Worm (Caenorhabditis elegans): ENCODE measurements around the gene F44E7.3.

F44E7.3 gene

DNA sequence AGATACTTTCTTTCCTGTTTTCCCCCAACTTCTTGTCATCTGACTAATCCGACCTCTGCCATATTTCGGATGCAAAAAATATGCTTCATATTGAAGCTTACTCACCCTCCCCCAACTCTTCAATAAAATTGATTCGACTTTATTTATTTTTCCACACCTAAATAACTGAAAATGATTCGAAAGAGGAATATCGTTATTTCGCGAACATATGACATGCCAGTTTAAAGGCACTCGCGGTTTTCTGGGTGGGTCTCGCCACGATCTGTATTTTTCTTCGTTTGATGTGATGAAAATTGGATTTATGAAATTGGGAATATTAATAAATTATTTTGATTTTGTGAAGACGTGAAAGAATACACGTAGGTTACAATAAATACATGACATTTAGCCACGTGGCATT, at the start of gene F44E7.3:
F44E7.3 (plus strand) TSS at position 319 of the 400 bp plus-strand sequence.
- TF ChIP-seq klf-2 (GFP tag; conservative IDR thresholded peaks at IDR 0.05) = no peak
- TF ChIP-seq ref-1 (GFP tag; conservative IDR thresholded peaks at IDR 0.05) = no peak
- TF ChIP-seq T22C8.4 (GFP tag; IDR thresholded peaks at IDR 0.05) = no peak
- TF ChIP-seq flt-1 (GFP tag; IDR thresholded peaks at IDR 0.05) = no peak
- TF ChIP-seq med-1 (GFP tag; optimal IDR thresholded peaks at IDR 0.05; ENCODE audit: insufficient read depth) = no peak
- no peak for TF ChIP-seq cog-1 (tag; optimal IDR thresholded peaks at IDR 0.05)

DNA sequence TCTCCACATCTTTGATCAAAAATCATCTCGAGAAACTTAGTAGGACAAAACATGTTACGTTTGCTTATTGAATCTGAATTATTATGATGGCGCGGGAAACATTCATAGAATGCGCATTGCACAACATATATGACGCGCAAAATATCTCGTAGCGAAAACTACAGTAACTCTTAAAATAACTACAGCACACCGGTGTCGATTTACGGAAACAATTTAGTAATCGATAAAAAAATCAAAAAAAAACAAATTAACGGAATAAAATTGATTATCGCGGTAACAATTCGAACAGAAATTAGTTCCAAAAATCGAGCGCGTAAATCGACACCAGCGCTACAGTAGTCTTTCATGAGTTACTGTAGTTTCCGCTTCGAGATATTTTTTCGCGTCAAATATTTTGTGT, 49.7 kb upstream of the F44E7.3 start:
- no peak for TF ChIP-seq cog-1 (tag; optimal IDR thresholded peaks at IDR 0.05)
- no peak for TF ChIP-seq flt-1 (GFP tag; IDR thresholded peaks at IDR 0.05)
- TF ChIP-seq T22C8.4 (GFP tag; IDR thresholded peaks at IDR 0.05) = no peak
- no peak for TF ChIP-seq tab-1 (GFP tag; IDR thresholded peaks at IDR 0.05)
- no peak for TF ChIP-seq klf-2 (GFP tag; conservative IDR thresholded peaks at IDR 0.05)
- TF ChIP-seq ztf-29 (GFP tag; IDR thresholded peaks at IDR 0.05) = no peak
- TF ChIP-seq ztf-23 (GFP tag; IDR thresholded peaks at IDR 0.05) = no peak
- TF ChIP-seq ref-1 (GFP tag; conservative IDR thresholded peaks at IDR 0.05) = no peak
- no peak for TF ChIP-seq med-1 (GFP tag; optimal IDR thresholded peaks at IDR 0.05; ENCODE audit: insufficient read depth)

ce11 chrV:5724395-5724794, 47.4 kb upstream of the F44E7.3 start:
- TF ChIP-seq T22C8.4 (GFP tag; IDR thresholded peaks at IDR 0.05) (no peak), tab-1 (GFP tag; IDR thresholded peaks at IDR 0.05) (no peak), klf-2 (GFP tag; conservative IDR thresholded peaks at IDR 0.05) (no peak), ztf-29 (GFP tag; IDR thresholded peaks at IDR 0.05) (no peak), ztf-23 (GFP tag; IDR thresholded peaks at IDR 0.05) (no peak), med-1 (GFP tag; optimal IDR thresholded peaks at IDR 0.05; ENCODE audit: insufficient read depth) (no peak), ref-1 (GFP tag; conservative IDR thresholded peaks at IDR 0.05) (no peak), cog-1 (tag; optimal IDR thresholded peaks at IDR 0.05) (no peak), flt-1 (GFP tag; IDR thresholded peaks at IDR 0.05) (no peak)

DNA sequence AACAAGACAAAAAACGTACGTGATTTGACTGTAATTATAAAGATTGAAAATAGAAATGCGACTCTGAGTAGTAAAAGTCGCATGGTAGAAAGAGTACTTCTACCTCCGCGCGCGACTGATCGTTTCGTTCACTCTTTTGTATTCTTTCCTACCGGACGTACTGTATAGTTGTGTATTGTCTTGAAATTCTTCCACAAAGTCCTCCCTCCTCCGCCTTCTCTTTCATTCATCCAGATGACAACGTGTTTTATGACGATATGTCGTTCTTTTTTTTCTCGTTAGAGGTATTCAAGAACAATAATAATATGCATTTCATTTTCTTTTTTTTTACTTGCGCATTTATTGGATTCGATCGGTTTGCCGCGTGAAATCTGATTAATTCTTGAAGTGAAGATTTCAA, 45.3 kb upstream of the F44E7.3 start, which contains the start of gene K09H11.4:
K09H11.4 (minus strand) TSS at position 101 of the 400 bp plus-strand sequence.
- TF ChIP-seq med-1 (GFP tag; optimal IDR thresholded peaks at IDR 0.05; ENCODE audit: insufficient read depth) = no peak
- TF ChIP-seq T22C8.4 (GFP tag; IDR thresholded peaks at IDR 0.05) = no peak
- TF ChIP-seq klf-2 (GFP tag; conservative IDR thresholded peaks at IDR 0.05) = no peak
- TF ChIP-seq ztf-29 (GFP tag; IDR thresholded peaks at IDR 0.05) = no peak
- no peak for TF ChIP-seq flt-1 (GFP tag; IDR thresholded peaks at IDR 0.05)
- no peak for TF ChIP-seq cog-1 (tag; optimal IDR thresholded peaks at IDR 0.05)
- TF ChIP-seq ref-1 (GFP tag; conservative IDR thresholded peaks at IDR 0.05) = no peak
- no peak for TF ChIP-seq tab-1 (GFP tag; IDR thresholded peaks at IDR 0.05)
- no peak for TF ChIP-seq ztf-23 (GFP tag; IDR thresholded peaks at IDR 0.05)

ce11 chrV:5730783-5731182, 41.0 kb upstream of the F44E7.3 start, which contains the start of gene K09H11.15:
Gene K09H11.15 (minus strand): TSS chrV:5730883.
- TF ChIP-seq cog-1 (tag; optimal IDR thresholded peaks at IDR 0.05) = no peak
- no peak for TF ChIP-seq ztf-23 (GFP tag; IDR thresholded peaks at IDR 0.05)
- no peak for TF ChIP-seq med-1 (GFP tag; optimal IDR thresholded peaks at IDR 0.05; ENCODE audit: insufficient read depth)
- no peak for TF ChIP-seq flt-1 (GFP tag; IDR thresholded peaks at IDR 0.05)
- TF ChIP-seq T22C8.4 (GFP tag; IDR thresholded peaks at IDR 0.05) = no peak
- no peak for TF ChIP-seq tab-1 (GFP tag; IDR thresholded peaks at IDR 0.05)
- TF ChIP-seq ztf-29 (GFP tag; IDR thresholded peaks at IDR 0.05) = no peak
- TF ChIP-seq klf-2 (GFP tag; conservative IDR thresholded peaks at IDR 0.05) = no peak
- no peak for TF ChIP-seq ref-1 (GFP tag; conservative IDR thresholded peaks at IDR 0.05)

DNA sequence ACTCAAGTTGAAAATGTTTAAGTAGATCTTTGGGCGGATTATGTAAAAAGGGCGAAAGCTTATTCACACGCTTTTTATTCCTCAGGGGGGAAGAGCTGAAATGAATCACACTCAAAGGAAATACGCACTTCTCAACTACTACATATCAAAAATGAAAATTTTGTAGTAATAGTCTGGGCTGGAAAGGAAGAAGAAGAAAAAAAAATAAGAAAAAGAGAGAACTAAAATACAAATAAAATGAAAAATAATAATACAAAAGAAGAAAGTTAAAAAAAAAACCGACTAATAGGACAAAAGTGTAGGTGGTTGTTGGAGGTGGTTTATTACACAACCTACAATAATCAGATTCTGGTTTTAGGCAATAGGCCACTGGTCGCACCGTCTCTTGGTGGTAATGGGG, 35.7 kb upstream of the F44E7.3 start, which contains the start of gene K09H11.6:
K09H11.6 (minus strand) TSS at position 101 of the 400 bp plus-strand sequence.
- TF ChIP-seq med-1 (GFP tag; optimal IDR thresholded peaks at IDR 0.05; ENCODE audit: insufficient read depth) (no peak), ztf-23 (GFP tag; IDR thresholded peaks at IDR 0.05) (no peak), tab-1 (GFP tag; IDR thresholded peaks at IDR 0.05) (no peak), flt-1 (GFP tag; IDR thresholded peaks at IDR 0.05) (no peak), ref-1 (GFP tag; conservative IDR thresholded peaks at IDR 0.05) (no peak), cog-1 (tag; optimal IDR thresholded peaks at IDR 0.05) (no peak), klf-2 (GFP tag; conservative IDR thresholded peaks at IDR 0.05) (no peak)

DNA sequence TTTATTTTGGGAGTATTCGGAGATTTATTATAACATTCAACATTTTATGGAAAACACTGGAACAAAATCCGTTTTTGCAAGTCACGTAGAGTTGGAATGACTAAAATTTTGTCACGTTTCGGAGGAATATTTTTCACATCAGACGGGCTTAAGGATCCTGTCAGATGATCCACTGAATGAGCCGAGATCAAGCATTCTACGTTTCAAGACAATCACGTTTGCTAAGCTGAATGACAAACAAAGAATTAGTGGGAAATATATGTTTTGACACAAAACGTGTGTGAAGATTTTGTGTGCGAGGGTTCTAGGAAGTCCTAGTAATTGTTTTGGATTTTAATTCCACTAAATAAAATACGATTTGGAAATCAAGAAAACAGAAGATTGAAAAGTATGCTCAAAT, 32.3 kb upstream of the F44E7.3 start:
- TF ChIP-seq ztf-29 (GFP tag; IDR thresholded peaks at IDR 0.05) (no peak), med-1 (GFP tag; optimal IDR thresholded peaks at IDR 0.05; ENCODE audit: insufficient read depth) (no peak), tab-1 (GFP tag; IDR thresholded peaks at IDR 0.05) (no peak), cog-1 (tag; optimal IDR thresholded peaks at IDR 0.05) (no peak), klf-2 (GFP tag; conservative IDR thresholded peaks at IDR 0.05) (no peak), ref-1 (GFP tag; conservative IDR thresholded peaks at IDR 0.05) (no peak), flt-1 (GFP tag; IDR thresholded peaks at IDR 0.05) (no peak), ztf-23 (GFP tag; IDR thresholded peaks at IDR 0.05) (no peak), T22C8.4 (GFP tag; IDR thresholded peaks at IDR 0.05) (no peak)

- no peak for TF ChIP-seq T22C8.4 (GFP tag; IDR thresholded peaks at IDR 0.05)
- TF ChIP-seq cog-1 (tag; optimal IDR thresholded peaks at IDR 0.05) = no peak
- no peak for TF ChIP-seq tab-1 (GFP tag; IDR thresholded peaks at IDR 0.05)
- no peak for TF ChIP-seq ref-1 (GFP tag; conservative IDR thresholded peaks at IDR 0.05)
- TF ChIP-seq med-1 (GFP tag; optimal IDR thresholded peaks at IDR 0.05; ENCODE audit: insufficient read depth) = no peak
- no peak for TF ChIP-seq ztf-29 (GFP tag; IDR thresholded peaks at IDR 0.05)
- no peak for TF ChIP-seq klf-2 (GFP tag; conservative IDR thresholded peaks at IDR 0.05)
- TF ChIP-seq flt-1 (GFP tag; IDR thresholded peaks at IDR 0.05) = no peak
- no peak for TF ChIP-seq ztf-23 (GFP tag; IDR thresholded peaks at IDR 0.05)
These were observed 30.5 kb upstream of the F44E7.3 start for ce11 chrV:5741237-5741636.

DNA sequence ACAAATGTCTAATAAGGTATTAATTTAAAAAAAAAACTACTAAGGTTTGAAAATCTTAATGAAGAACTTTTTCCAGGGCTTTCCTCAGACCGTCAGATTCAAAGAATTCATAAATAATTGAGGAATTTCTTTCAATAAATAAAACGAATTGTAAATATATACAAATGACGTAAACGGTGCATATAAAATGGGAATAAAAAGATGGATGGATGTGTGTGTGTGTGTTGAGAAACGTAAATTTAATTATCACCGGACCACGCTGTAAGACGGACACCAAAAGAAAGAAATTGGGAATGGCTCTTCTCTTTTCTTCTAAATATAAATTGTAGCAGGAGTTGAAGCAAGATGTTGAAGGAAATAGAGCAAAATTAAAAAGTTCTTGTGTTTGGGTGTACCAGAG, 25.5 kb upstream of the F44E7.3 start:
- TF ChIP-seq T22C8.4 (GFP tag; IDR thresholded peaks at IDR 0.05) (no peak), flt-1 (GFP tag; IDR thresholded peaks at IDR 0.05) (no peak), ref-1 (GFP tag; conservative IDR thresholded peaks at IDR 0.05) (no peak), cog-1 (tag; optimal IDR thresholded peaks at IDR 0.05) (no peak), klf-2 (GFP tag; conservative IDR thresholded peaks at IDR 0.05) (no peak), ztf-29 (GFP tag; IDR thresholded peaks at IDR 0.05) (no peak), tab-1 (GFP tag; IDR thresholded peaks at IDR 0.05) (no peak), med-1 (GFP tag; optimal IDR thresholded peaks at IDR 0.05; ENCODE audit: insufficient read depth) (no peak), ztf-23 (GFP tag; IDR thresholded peaks at IDR 0.05) (no peak)

ce11 chrV:5747519-5747918, 24.2 kb upstream of the F44E7.3 start, which contains the start of gene acds-10:
Gene acds-10 (plus strand): TSS chrV:5747819.
- TF ChIP-seq flt-1 (GFP tag; IDR thresholded peaks at IDR 0.05) (no peak), ztf-29 (GFP tag; IDR thresholded peaks at IDR 0.05) (no peak), tab-1 (GFP tag; IDR thresholded peaks at IDR 0.05) (no peak), med-1 (GFP tag; optimal IDR thresholded peaks at IDR 0.05; ENCODE audit: insufficient read depth) (no peak), ref-1 (GFP tag; conservative IDR thresholded peaks at IDR 0.05) (no peak), klf-2 (GFP tag; conservative IDR thresholded peaks at IDR 0.05) (no peak), ztf-23 (GFP tag; IDR thresholded peaks at IDR 0.05) (no peak), T22C8.4 (GFP tag; IDR thresholded peaks at IDR 0.05) (no peak)
